Worm (Caenorhabditis elegans) whole organism, L1 larva: ENCODE data around the gene C47E12.2.

ENCODE experiments used
- ama-1 ChIP-seq: fragments of 150-350 bp; optimal IDR thresholded peaks from 2 replicates; lab custom pipeline; 2014
- ceh-82 ChIP-seq, 3 experiments: fragments of 150-350 bp in 1 of 3; sonication (generic microtip) in 2 of 3; optimal IDR thresholded peaks; 2 replicates each; lab custom pipeline; 2014 to 2017; ENCODE audit warnings: missing biosample characterization in 3 of 3, missing genetic modification characterization in 3 of 3
- ces-1 ChIP-seq: fragments of 150-350 bp; optimal IDR thresholded peaks from 2 replicates; lab custom pipeline; 2014; ENCODE audit warnings: missing biosample characterization, missing genetic modification reagents, missing genetic modification characterization
- elt-2 ChIP-seq: sonication (generic microtip); optimal IDR thresholded peaks from 2 replicates; lab custom pipeline; 2016; ENCODE audit warnings: missing genetic modification characterization, mild to moderate bottlenecking, inconsistent platforms, missing compliant biosample characterization, missing genetic modification reagents
- lin-15B ChIP-seq: fragments of 150-350 bp; sonication (generic microtip); optimal IDR thresholded peaks from 3 replicates; lab custom pipeline; 2014; ENCODE audit warnings: missing biosample characterization, missing genetic modification characterization
- lin-39 ChIP-seq: fragments of 150-350 bp; optimal IDR thresholded peaks from 2 replicates; lab custom pipeline; 2014; ENCODE audit warnings: missing biosample characterization, missing genetic modification reagents, missing genetic modification characterization
- nhr-12 ChIP-seq: sonication (generic microtip); optimal IDR thresholded peaks from 2 replicates; lab custom pipeline; 2017; ENCODE audit warnings: missing biosample characterization, missing genetic modification characterization
- nhr-237 ChIP-seq: fragments of 150-350 bp; optimal IDR thresholded peaks from 2 replicates; lab custom pipeline; 2014; ENCODE audit warnings: missing biosample characterization, missing genetic modification characterization
- nhr-28 ChIP-seq: fragments of 150-350 bp; optimal IDR thresholded peaks from 2 replicates; lab custom pipeline; 2014; ENCODE audit warnings: missing biosample characterization, missing genetic modification characterization
- nhr-84 ChIP-seq: sonication (generic microtip); optimal IDR thresholded peaks from 2 replicates; lab custom pipeline; 2017; ENCODE audit warnings: missing biosample characterization, missing genetic modification characterization
- rnt-1 ChIP-seq: sonication (generic microtip); optimal IDR thresholded peaks from 2 replicates; lab custom pipeline; 2016; ENCODE audit warnings: mild to moderate bottlenecking, missing genetic modification characterization, moderate library complexity, missing compliant biosample characterization
- unc-62 ChIP-seq: fragments of 150-350 bp; optimal IDR thresholded peaks from 2 replicates; lab custom pipeline; 2014; ENCODE audit warnings: missing biosample characterization, missing genetic modification reagents, missing genetic modification characterization

DNA sequence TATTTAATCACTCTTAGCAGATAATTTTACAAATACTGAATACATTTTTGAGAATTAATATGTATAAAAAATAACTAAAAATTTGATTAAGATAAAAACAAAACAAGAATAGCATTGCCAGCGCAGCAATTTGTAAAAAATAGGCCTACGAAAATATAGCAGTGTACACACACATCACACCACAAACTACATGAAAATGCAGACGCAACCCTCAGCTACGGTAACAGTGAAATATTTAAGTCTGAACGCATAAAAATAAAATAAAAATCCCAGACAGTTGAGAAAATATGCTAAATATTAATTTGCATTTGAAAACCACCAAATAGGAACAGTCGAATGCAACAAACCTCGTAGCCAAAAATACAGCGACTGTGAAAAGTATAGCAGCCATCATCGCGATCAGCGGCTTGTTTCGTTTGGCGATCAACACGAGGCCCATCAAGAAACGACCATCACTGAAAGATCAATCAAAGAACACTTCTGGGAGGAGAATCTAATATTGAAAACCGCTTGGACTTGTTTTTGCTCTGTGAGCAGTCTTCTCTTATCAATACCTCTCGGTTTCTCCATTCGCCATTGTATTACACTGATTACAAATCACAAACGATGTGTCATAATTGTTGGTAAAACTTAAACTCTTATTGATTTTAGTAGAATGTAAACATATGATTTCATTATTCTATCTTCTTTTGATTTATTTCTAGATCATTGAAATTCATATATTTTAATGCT is 4.6 kb downstream of the C47E12.2 start, which contains the start of gene pyp-1:
- TF ChIP-seq ama-1 (no peak), lin-15B (tag; lab: Kevin White, UChicago) (no peak), lin-39 (tag; lab: Kevin White, UChicago) (no peak), ces-1 (GFP tag; lab: Kevin White, UChicago) (no peak), nhr-237 (tag; lab: Kevin White, UChicago) (no peak), ceh-82 (tag; optimal IDR thresholded peaks at IDR 0.05; lab: Kevin White, UChicago) (no peak), unc-62 (GFP tag; lab: Kevin White, UChicago) (no peak), elt-2 (tag; lab: Kevin White, UChicago) (peak; percentile 20), nhr-84 (tag; lab: Kevin White, UChicago) (no peak), nhr-28 (tag; lab: Kevin White, UChicago) (no peak), nhr-12 (no peak), rnt-1 (tag; lab: Kevin White, UChicago) (peak; percentile 12)
